Worm (Caenorhabditis elegans) whole organism, L2 larva: ENCODE results near the gene F53B3.5.

ENCODE experiments used
- R02D3.7 ChIP-seq: fragments of 150-350 bp; optimal IDR thresholded peaks from 2 replicates; lab custom pipeline; 2014; ENCODE audit warnings: missing biosample characterization, missing genetic modification characterization
- ama-1 ChIP-seq: fragments of 150-350 bp; optimal IDR thresholded peaks from 2 replicates; lab custom pipeline; 2018; ENCODE audit warnings: inconsistent platforms
- elt-1 ChIP-seq: fragments of 150-350 bp; optimal IDR thresholded peaks from 2 replicates; lab custom pipeline; 2014; ENCODE audit warnings: missing biosample characterization, missing genetic modification characterization
- lin-13 ChIP-seq: fragments of 150-350 bp; optimal IDR thresholded peaks from 2 replicates; lab custom pipeline; 2014; ENCODE audit warnings: missing biosample characterization, missing genetic modification reagents, missing genetic modification characterization
- lsy-2 ChIP-seq, 2 experiments: fragments of 150-350 bp in 1 of 2; sonication (generic microtip) in 1 of 2; optimal IDR thresholded peaks; 2 replicates each; lab custom pipeline; 2014 to 2017; ENCODE audit warnings: missing biosample characterization in 2 of 2, missing genetic modification characterization in 2 of 2
- mbf-1 ChIP-seq: sonication (generic microtip); optimal IDR thresholded peaks from 2 replicates; lab custom pipeline; 2017; ENCODE audit warnings: missing biosample characterization, missing genetic modification characterization
- nhr-12 ChIP-seq: fragments of 150-350 bp; optimal IDR thresholded peaks from 2 replicates; lab custom pipeline; 2014; ENCODE audit warnings: missing biosample characterization, missing genetic modification characterization
- nhr-129 ChIP-seq: fragments of 150-350 bp; optimal IDR thresholded peaks from 2 replicates; lab custom pipeline; 2014; ENCODE audit warnings: missing biosample characterization, missing genetic modification characterization
- nhr-25 ChIP-seq: fragments of 150-350 bp; sonication (generic microtip); optimal IDR thresholded peaks from 3 replicates; lab custom pipeline; 2014; ENCODE audit warnings: missing biosample characterization, missing genetic modification characterization
- nhr-77 ChIP-seq: fragments of 150-350 bp; optimal IDR thresholded peaks from 2 replicates; lab custom pipeline; 2014; ENCODE audit warnings: missing biosample characterization, missing genetic modification characterization
- unc-62 ChIP-seq: fragments of 150-350 bp; optimal IDR thresholded peaks from 2 replicates; lab custom pipeline; 2014; ENCODE audit warnings: missing biosample characterization, missing genetic modification reagents, missing genetic modification characterization
- zag-1 ChIP-seq: fragments of 150-350 bp; optimal IDR thresholded peaks from 2 replicates; lab custom pipeline; 2014; ENCODE audit warnings: missing biosample characterization, missing genetic modification characterization

- TF ChIP-seq lin-13 (GFP tag; lab: Kevin White, UChicago) (no peak), unc-62 (GFP tag; lab: Kevin White, UChicago) (no peak), nhr-25 (tag; lab: Kevin White, UChicago) (no peak), elt-1 (no peak), zag-1 (no peak), lsy-2 (tag; optimal IDR thresholded peaks at IDR 0.05; lab: Kevin White, UChicago) (no peak), nhr-12 (tag; lab: Kevin White, UChicago) (no peak), nhr-129 (no peak), ama-1 (lab: Kevin White, UChicago) (no peak), R02D3.7 (tag; lab: Kevin White, UChicago) (no peak), nhr-77 (no peak), mbf-1 (tag; lab: Kevin White, UChicago) (no peak)
Observed at ce11 chrX:2837477-2837876, 41.9 kb downstream of the F53B3.5 start.
